Fruit fly (Drosophila melanogaster): ENCODE measurements around the gene CG2310.

Gene CG2310

dm6 chr3R:29458689-29459136 lies 34.6 kb downstream of the CG2310 start (continued):
- no peak for TF ChIP-seq ems (GFP tag; optimal IDR thresholded peaks at IDR 0.05)
- no peak for TF ChIP-seq gro (GFP tag; optimal IDR thresholded peaks at IDR 0.05)
- TF ChIP-seq CG10431 (GFP tag; optimal IDR thresholded peaks at IDR 0.05), result peak; percentile 24
- TF ChIP-seq MTF-1 (GFP tag; optimal IDR thresholded peaks at IDR 0.05; ENCODE audit: borderline replicate concordance), result no peak
- no peak for TF ChIP-seq corto (GFP tag; optimal IDR thresholded peaks at IDR 0.05)
- TF ChIP-seq Hmx (GFP tag; optimal IDR thresholded peaks at IDR 0.05), result no peak
- TF ChIP-seq Jarid2 (GFP tag; optimal IDR thresholded peaks at IDR 0.05), result peak; percentile 4
- peak; percentile 42 for TF ChIP-seq CG12219 (GFP tag; optimal IDR thresholded peaks at IDR 0.05)
- TF ChIP-seq mam (GFP tag; optimal IDR thresholded peaks at IDR 0.05), result peak; percentile 31
- TF ChIP-seq CG2712 (tag; optimal IDR thresholded peaks at IDR 0.05), result peak; percentile 75
- TF ChIP-seq CG18262 (tag; optimal IDR thresholded peaks at IDR 0.05), result peak; percentile 76
- peak; percentile 51 for TF ChIP-seq grau (tag; optimal IDR thresholded peaks at IDR 0.05)
- no peak for TF ChIP-seq CG11085 (GFP tag; IDR thresholded peaks at IDR 0.05)
- TF ChIP-seq CkIIα-i1 (GFP tag; IDR thresholded peaks at IDR 0.05), result no peak
- no peak for TF ChIP-seq sna (GFP tag; IDR thresholded peaks at IDR 0.05; ENCODE audit: partially characterized antibody)
- TF ChIP-seq sim (GFP tag; IDR thresholded peaks at IDR 0.05), result no peak
- TF ChIP-seq esg (GFP tag; conservative IDR thresholded peaks at IDR 0.05), result 0 out of 2 replicates have a peak, but pooled peaks have one; percentile 34
- TF ChIP-seq tap (tag; optimal IDR thresholded peaks at IDR 0.05), result peak; percentile 22
- peak; percentile 57; the same call in 1 of the 2 replicates for TF ChIP-seq Xrp1 (GFP tag; IDR thresholded peaks at IDR 0.05)
- TF ChIP-seq stwl (tag; optimal IDR thresholded peaks at IDR 0.05), result no peak
- TF ChIP-seq CG31441 (GFP tag; IDR thresholded peaks at IDR 0.05), result peak; percentile 75
- TF ChIP-seq CG13296 (GFP tag; optimal IDR thresholded peaks at IDR 0.05), result no peak
- peak; percentile 69 for TF ChIP-seq CG2875 (GFP tag; optimal IDR thresholded peaks at IDR 0.05)
- TF ChIP-seq Drgx (GFP tag; IDR thresholded peaks at IDR 0.05), result 0 out of 2 replicates have a peak, but pooled peaks have one; percentile 35
- TF ChIP-seq toy (GFP tag; IDR thresholded peaks at IDR 0.05), result no peak
- TF ChIP-seq odd (GFP tag; optimal IDR thresholded peaks at IDR 0.05), result no peak
- no peak for TF ChIP-seq CG6854 (GFP tag; optimal IDR thresholded peaks at IDR 0.05)
- TF ChIP-seq CG17361 (GFP tag; IDR thresholded peaks at IDR 0.05), result peak; percentile 64
- TF ChIP-seq CG12769 (tag; optimal IDR thresholded peaks at IDR 0.05), result peak; percentile 36
- peak; percentile 25 for TF ChIP-seq Nf-YB (GFP tag; optimal IDR thresholded peaks at IDR 0.05)
- no peak for TF ChIP-seq CG7786 (GFP tag; optimal IDR thresholded peaks at IDR 0.05)
- no peak for TF ChIP-seq Ets97D (GFP tag; optimal IDR thresholded peaks at IDR 0.05)
- TF ChIP-seq sens (GFP tag), result peak; percentile 94
- TF ChIP-seq CG7928 (GFP tag; optimal IDR thresholded peaks at IDR 0.05), result no peak
- no peak for TF ChIP-seq CG5245 (GFP tag; optimal IDR thresholded peaks at IDR 0.05)
- peak; percentile 22 for TF ChIP-seq CG12659 (GFP tag; optimal IDR thresholded peaks at IDR 0.05)
- peak in 1 of 2 experiments; percentile 39 for TF ChIP-seq tll (GFP tag; optimal IDR thresholded peaks at IDR 0.05)
- no peak for TF ChIP-seq CG4730 (GFP tag; IDR thresholded peaks at IDR 0.05)
- TF ChIP-seq CG11398 (GFP tag; optimal IDR thresholded peaks at IDR 0.05), result no peak
- TF ChIP-seq luna (GFP tag; optimal IDR thresholded peaks at IDR 0.05), result no peak
- peak; percentile 58 for TF ChIP-seq nmo (GFP tag; optimal IDR thresholded peaks at IDR 0.05)
- peak; percentile 6 for TF ChIP-seq Spps (tag; optimal IDR thresholded peaks at IDR 0.05)
- TF ChIP-seq vvl (GFP tag; IDR thresholded peaks at IDR 0.05), result peak; percentile 45; the same call in 1 of the 2 replicates
- TF ChIP-seq crc (GFP tag; optimal IDR thresholded peaks at IDR 0.05), result peak; percentile 44
- TF ChIP-seq gfzf (GFP tag; optimal IDR thresholded peaks at IDR 0.05), result no peak
- no peak for TF ChIP-seq ato (GFP tag; IDR thresholded peaks at IDR 0.05; ENCODE audit: partially characterized antibody)
- no peak for TF ChIP-seq CG16813 (GFP tag; IDR thresholded peaks at IDR 0.05; ENCODE audit: partially characterized antibody)
- no peak for TF ChIP-seq CG6654 (GFP tag; optimal IDR thresholded peaks at IDR 0.05)
- peak; percentile 54 for TF ChIP-seq Asciz (GFP tag; optimal IDR thresholded peaks at IDR 0.05)
- TF ChIP-seq Mes4 (GFP tag; optimal IDR thresholded peaks at IDR 0.05), result peak; percentile 47
- TF ChIP-seq ken (GFP tag; IDR thresholded peaks at IDR 0.05), result no peak
